Fruit fly (Drosophila melanogaster): ENCODE data around the gene CG8004.

CG8004 gene

dm6 chr3L:19908201-19909127, 19.8 kb downstream of the CG8004 start (continued):
- TF ChIP-seq CG18619 (GFP tag; optimal IDR thresholded peaks at IDR 0.05) (no peak), btn (GFP tag; optimal IDR thresholded peaks at IDR 0.05) (no peak), tna (GFP tag; IDR thresholded peaks at IDR 0.05; ENCODE audit: partially characterized antibody) (no peak), CG43689 (GFP tag; IDR thresholded peaks at IDR 0.05) (no peak), CG14050 (GFP tag; IDR thresholded peaks at IDR 0.05) (no peak), az2 (GFP tag; optimal IDR thresholded peaks at IDR 0.05) (no peak), Dad (GFP tag; optimal IDR thresholded peaks at IDR 0.05) (no peak), Fer1 (GFP tag; optimal IDR thresholded peaks at IDR 0.05) (peak; percentile 21), CG11085 (GFP tag; IDR thresholded peaks at IDR 0.05) (no peak), sob (GFP tag; IDR thresholded peaks at IDR 0.05) (no peak), Nf-YC (tag; optimal IDR thresholded peaks at IDR 0.05) (no peak), CG8359 (GFP tag; optimal IDR thresholded peaks at IDR 0.05; ENCODE audit: borderline replicate concordance) (no peak), CG12942 (GFP tag; optimal IDR thresholded peaks at IDR 0.05) (no peak), gsb (GFP tag; IDR thresholded peaks at IDR 0.05) (no peak), CG6791 (GFP tag; IDR thresholded peaks at IDR 0.05; ENCODE audit: partially characterized antibody) (no peak), HLHmδ (GFP tag; optimal IDR thresholded peaks at IDR 0.05) (peak; percentile 31), Fer3 (tag; optimal IDR thresholded peaks at IDR 0.05) (no peak), mld (GFP tag; IDR thresholded peaks at IDR 0.05; ENCODE audit: partially characterized antibody) (no peak), nau (GFP tag; optimal IDR thresholded peaks at IDR 0.05) (peak; percentile 75), CG17385 (GFP tag; optimal IDR thresholded peaks at IDR 0.05) (peak; percentile 14), Mad (GFP tag; optimal IDR thresholded peaks at IDR 0.05) (no peak), NFAT (GFP tag; IDR thresholded peaks at IDR 0.05) (no peak), CG8944 (GFP tag; optimal IDR thresholded peaks at IDR 0.05) (no peak), Gsc (GFP tag; IDR thresholded peaks at IDR 0.05) (no peak), ind (GFP tag; optimal IDR thresholded peaks at IDR 0.05) (no peak), BtbVII (GFP tag; optimal IDR thresholded peaks at IDR 0.05) (no peak), Mes4 (GFP tag; optimal IDR thresholded peaks at IDR 0.05) (no peak), NK7.1 (GFP tag; optimal IDR thresholded peaks at IDR 0.05) (no peak), CG12659 (GFP tag; optimal IDR thresholded peaks at IDR 0.05) (no peak), HmgD (GFP tag; optimal IDR thresholded peaks at IDR 0.05) (no peak), wdn (GFP tag; IDR thresholded peaks at IDR 0.05) (no peak), CG14965 (GFP tag; optimal IDR thresholded peaks at IDR 0.05; ENCODE audit: borderline replicate concordance) (no peak), Side (GFP tag; optimal IDR thresholded peaks at IDR 0.05) (no peak), Taf1 (GFP tag; IDR thresholded peaks at IDR 0.05) (no peak), gfzf (GFP tag; optimal IDR thresholded peaks at IDR 0.05) (no peak), nerfin-2 (GFP tag; IDR thresholded peaks at IDR 0.05; ENCODE audit: partially characterized antibody) (no peak), CG12071 (GFP tag; optimal IDR thresholded peaks at IDR 0.05) (no peak), CG18011 (GFP tag; optimal IDR thresholded peaks at IDR 0.05) (no peak), tup (GFP tag; optimal IDR thresholded peaks at IDR 0.05) (no peak), CG6272 (GFP tag; IDR thresholded peaks at IDR 0.05) (no peak), tx (GFP tag; optimal IDR thresholded peaks at IDR 0.05) (no peak), CG6765 (GFP tag; optimal IDR thresholded peaks at IDR 0.05) (no peak), shn (GFP tag; optimal IDR thresholded peaks at IDR 0.05) (no peak), lilli (GFP tag; optimal IDR thresholded peaks at IDR 0.05) (no peak), Dip3 (GFP tag; optimal IDR thresholded peaks at IDR 0.05) (no peak), sqz (GFP tag; optimal IDR thresholded peaks at IDR 0.05) (peak; percentile 84), CG14710 (tag; optimal IDR thresholded peaks at IDR 0.05) (no peak), CG2889 (GFP tag; IDR thresholded peaks at IDR 0.05) (no peak), bcd (GFP tag; optimal IDR thresholded peaks at IDR 0.05) (no peak), luna (GFP tag; optimal IDR thresholded peaks at IDR 0.05) (no peak)
